Fruit fly (Drosophila melanogaster) whole organism, embryonic: Measurements from ENCODE around the gene CG1172.

ENCODE experiments used
- CG1024 ChIP-seq: fragments of 200-800 bp; sonication (Bioruptor generic); IDR thresholded peaks from 2 replicates; pipeline ENCODE4 v1.3.6; 2022; ENCODE audit warnings: missing biosample characterization, missing genetic modification characterization
- CG10274 ChIP-seq: fragments of 200-800 bp; sonication (Bioruptor generic); optimal IDR thresholded peaks from 3 replicates; lab custom pipeline; 2017; ENCODE audit warnings: missing biosample characterization, mild to moderate bottlenecking, missing genetic modification characterization
- CG10543 ChIP-seq: fragments of 200-800 bp; sonication (Bioruptor generic); optimal IDR thresholded peaks from 3 replicates; lab custom pipeline; 2017; ENCODE audit warnings: missing biosample characterization, mild to moderate bottlenecking, missing genetic modification characterization, moderate library complexity
- CG11093 ChIP-seq: fragments of 200-800 bp; sonication (Bioruptor generic); IDR thresholded peaks from 3 replicates; pipeline ENCODE4 v1.3.6; 2022; ENCODE audit warnings: missing biosample characterization, missing genetic modification characterization
- CG11456 ChIP-seq: fragments of 200-800 bp; sonication (Bioruptor generic); IDR thresholded peaks from 3 replicates; pipeline ENCODE4 v1.3.6; 2022; ENCODE audit warnings: missing biosample characterization, missing genetic modification characterization
- CG12155 ChIP-seq: fragments of 200-800 bp; sonication (Bioruptor generic); optimal IDR thresholded peaks from 3 replicates; lab custom pipeline; 2016; ENCODE audit warnings: missing biosample characterization, missing genetic modification characterization
- CG12659 ChIP-seq: fragments of 200-800 bp; sonication (Bioruptor generic); optimal IDR thresholded peaks from 3 replicates; lab custom pipeline; 2017; ENCODE audit warnings: mild to moderate bottlenecking, missing biosample characterization, missing genetic modification reagents, missing genetic modification characterization
- CG13296 ChIP-seq: fragments of 200-800 bp; sonication (Bioruptor generic); optimal IDR thresholded peaks from 3 replicates; lab custom pipeline; 2018; ENCODE audit warnings: missing biosample characterization, mild to moderate bottlenecking, missing genetic modification characterization
- CG14014 ChIP-seq: fragments of 200-800 bp; sonication (Bioruptor generic); IDR thresholded peaks from 2 replicates; pipeline ENCODE4 v1.3.6; 2022; ENCODE audit warnings: missing biosample characterization, missing genetic modification characterization
- CG16863 ChIP-seq: fragments of 200-800 bp; sonication (Bioruptor generic); optimal IDR thresholded peaks from 3 replicates; lab custom pipeline; 2016; ENCODE audit warnings: missing biosample characterization, missing genetic modification characterization
- CG17568 ChIP-seq: fragments of 200-800 bp; sonication (Bioruptor generic); optimal IDR thresholded peaks from 2 replicates; lab custom pipeline; 2018; ENCODE audit warnings: missing biosample characterization, mild to moderate bottlenecking, missing genetic modification characterization, moderate library complexity
- CG2129 ChIP-seq: fragments of 200-800 bp; sonication (Bioruptor generic); IDR thresholded peaks from 2 replicates; pipeline ENCODE4 v1.3.6; 2022; ENCODE audit warnings: missing biosample characterization, missing genetic modification characterization; ENCODE audit not compliant: partially characterized antibody
- CG2202 ChIP-seq: fragments of 200-800 bp; sonication (Bioruptor generic); optimal IDR thresholded peaks from 2 replicates; lab custom pipeline; 2018; ENCODE audit warnings: missing biosample characterization, mild to moderate bottlenecking, missing genetic modification characterization
- CG3163 ChIP-seq: fragments of 200-800 bp; sonication (Bioruptor generic); optimal IDR thresholded peaks from 3 replicates; lab custom pipeline; 2016; ENCODE audit warnings: missing biosample characterization, missing genetic modification characterization
- CG32532 ChIP-seq: fragments of 200-800 bp; sonication (Bioruptor generic); IDR thresholded peaks from 2 replicates; pipeline ENCODE4 v1.3.6; 2022; ENCODE audit warnings: missing biosample characterization, missing genetic modification characterization
- CG4328 ChIP-seq: fragments of 200-800 bp; sonication (Bioruptor generic); optimal IDR thresholded peaks from 3 replicates; lab custom pipeline; 2017; ENCODE audit warnings: missing biosample characterization, missing genetic modification reagents, missing genetic modification characterization
- CG7786 ChIP-seq: fragments of 200-800 bp; sonication (Bioruptor generic); optimal IDR thresholded peaks from 2 replicates; lab custom pipeline; 2016; ENCODE audit warnings: missing biosample characterization, missing genetic modification characterization
- CG9609 ChIP-seq: fragments of 200-800 bp; sonication (Bioruptor generic); optimal IDR thresholded peaks from 3 replicates; lab custom pipeline; 2016; ENCODE audit warnings: missing biosample characterization, missing genetic modification characterization
- CkIIα-i1 ChIP-seq: fragments of 200-800 bp; sonication (Bioruptor generic); IDR thresholded peaks from 2 replicates; pipeline ENCODE4 v1.3.6; 2022; ENCODE audit warnings: missing biosample characterization, missing genetic modification characterization
- Dp ChIP-seq: fragments of 200-800 bp; sonication (Bioruptor generic); optimal IDR thresholded peaks from 2 replicates; lab custom pipeline; 2018; ENCODE audit warnings: missing biosample characterization, mild to moderate bottlenecking, missing genetic modification characterization, moderate library complexity
- Ets97D ChIP-seq: fragments of 200-800 bp; sonication (Bioruptor generic); optimal IDR thresholded peaks from 3 replicates; lab custom pipeline; 2016; ENCODE audit warnings: missing biosample characterization, missing genetic modification characterization
- Gsc ChIP-seq: fragments of 200-800 bp; sonication (Bioruptor generic); IDR thresholded peaks from 2 replicates; pipeline ENCODE4 v1.3.6; 2022; ENCODE audit warnings: missing biosample characterization, missing genetic modification characterization
- HLH54F ChIP-seq: fragments of 200-800 bp; sonication (Bioruptor generic); optimal IDR thresholded peaks from 3 replicates; lab custom pipeline; 2016; ENCODE audit warnings: missing biosample characterization, missing genetic modification characterization
- Hey ChIP-seq: fragments of 200-800 bp; sonication (Bioruptor generic); optimal IDR thresholded peaks from 3 replicates; lab custom pipeline; 2018; ENCODE audit warnings: missing biosample characterization, mild to moderate bottlenecking, missing genetic modification characterization
- Mad ChIP-seq: fragments of 200-800 bp; sonication (Bioruptor generic); optimal IDR thresholded peaks from 2 replicates; lab custom pipeline; 2016; ENCODE audit warnings: missing biosample characterization, missing genetic modification characterization
- Ptx1 ChIP-seq: fragments of 200-800 bp; sonication (Bioruptor generic); IDR thresholded peaks from 2 replicates; pipeline ENCODE4 v1.3.6; 2022; ENCODE audit warnings: missing biosample characterization, missing genetic modification characterization
- Side ChIP-seq: fragments of 200-800 bp; sonication (Bioruptor generic); optimal IDR thresholded peaks from 2 replicates; lab custom pipeline; 2016; ENCODE audit warnings: missing biosample characterization, missing genetic modification characterization
- Usf ChIP-seq: fragments of 200-800 bp; sonication (Bioruptor generic); optimal IDR thresholded peaks from 2 replicates; lab custom pipeline; 2017; ENCODE audit warnings: missing genotype, missing biosample characterization, missing genetic modification characterization
- ab ChIP-seq: fragments of 200-800 bp; sonication (Bioruptor generic); optimal IDR thresholded peaks from 2 replicates; lab custom pipeline; 2016; ENCODE audit warnings: missing biosample characterization, missing genetic modification characterization
- abd-A ChIP-seq: fragments of 200-800 bp; sonication (Bioruptor generic); optimal IDR thresholded peaks from 3 replicates; lab custom pipeline; 2019; ENCODE audit warnings: missing biosample characterization, mild to moderate bottlenecking, missing genetic modification characterization, moderate library complexity
- ac ChIP-seq: fragments of 200-800 bp; sonication (Bioruptor generic); optimal IDR thresholded peaks from 3 replicates; lab custom pipeline; 2017; ENCODE audit warnings: missing biosample characterization, mild to moderate bottlenecking, missing genetic modification characterization
- ato ChIP-seq: fragments of 200-800 bp; sonication (Bioruptor generic); IDR thresholded peaks from 2 replicates; pipeline ENCODE4 v1.3.6; 2022; ENCODE audit warnings: missing biosample characterization, missing genetic modification characterization; ENCODE audit not compliant: partially characterized antibody
- bbx ChIP-seq: fragments of 200-800 bp; sonication (Bioruptor generic); IDR thresholded peaks from 2 replicates; pipeline ENCODE4 v1.3.6; 2022; ENCODE audit warnings: missing biosample characterization, missing genetic modification characterization; ENCODE audit not compliant: partially characterized antibody
- esg ChIP-seq: fragments of 200-800 bp; sonication (Bioruptor generic); conservative IDR thresholded peaks from 2 replicates; pipeline ENCODE4 v1.3.6; 2022; ENCODE audit warnings: missing biosample characterization, missing genetic modification characterization
- ewg ChIP-seq: fragments of 200-800 bp; sonication (Bioruptor generic); optimal IDR thresholded peaks from 3 replicates; lab custom pipeline; 2017; ENCODE audit warnings: mild to moderate bottlenecking, missing biosample characterization, missing genetic modification reagents, missing genetic modification characterization
- fd3F ChIP-seq: fragments of 200-800 bp; sonication (Bioruptor generic); optimal IDR thresholded peaks from 2 replicates; lab custom pipeline; 2018; ENCODE audit warnings: missing biosample characterization, mild to moderate bottlenecking, missing genetic modification characterization, moderate library complexity
- gfzf ChIP-seq: fragments of 200-800 bp; sonication (Bioruptor generic); optimal IDR thresholded peaks from 2 replicates; lab custom pipeline; 2016; ENCODE audit warnings: missing biosample characterization, mild to moderate bottlenecking, missing genetic modification characterization, moderate library complexity
- ham ChIP-seq: fragments of 200-800 bp; sonication (Bioruptor generic); IDR thresholded peaks from 2 replicates; pipeline ENCODE4 v1.3.6; 2022; ENCODE audit warnings: missing biosample characterization, missing genetic modification characterization
- klu ChIP-seq: fragments of 200-800 bp; sonication (Bioruptor generic); IDR thresholded peaks from 2 replicates; pipeline ENCODE4 v1.3.6; 2022; ENCODE audit warnings: missing biosample characterization, missing genetic modification characterization
- odd ChIP-seq: fragments of 200-800 bp; sonication (Bioruptor generic); optimal IDR thresholded peaks from 2 replicates; lab custom pipeline; 2017; ENCODE audit warnings: missing biosample characterization, mild to moderate bottlenecking, missing genetic modification characterization
- org-1 ChIP-seq: fragments of 200-800 bp; sonication (Bioruptor generic); optimal IDR thresholded peaks from 2 replicates; lab custom pipeline; 2017; ENCODE audit warnings: missing biosample characterization, missing genetic modification characterization
- otp ChIP-seq: fragments of 200-800 bp; sonication (Bioruptor generic); IDR thresholded peaks from 3 replicates; pipeline ENCODE4, ENCODE4 v1.3.6; 2022; ENCODE audit warnings: missing biosample characterization, missing genetic modification characterization
- pum ChIP-seq: fragments of 200-800 bp; sonication (Bioruptor generic); optimal IDR thresholded peaks from 2 replicates; lab custom pipeline; 2016; ENCODE audit warnings: missing biosample characterization, missing genetic modification characterization
- pzg ChIP-seq: fragments of 200-800 bp; sonication (Bioruptor generic); optimal IDR thresholded peaks from 3 replicates; lab custom pipeline; 2018; ENCODE audit warnings: missing biosample characterization, mild to moderate bottlenecking, missing genetic modification characterization, moderate library complexity
- salm ChIP-seq: fragments of 200-800 bp; sonication (Bioruptor generic); optimal IDR thresholded peaks from 2 replicates; lab custom pipeline; 2018; ENCODE audit warnings: missing biosample characterization, mild to moderate bottlenecking, missing genetic modification characterization
- sima ChIP-seq: fragments of 200-800 bp; sonication (Bioruptor generic); optimal IDR thresholded peaks from 2 replicates; lab custom pipeline; 2016; ENCODE audit warnings: missing biosample characterization, missing genetic modification characterization
- sr ChIP-seq: fragments of 200-800 bp; sonication (Bioruptor generic); IDR thresholded peaks from 3 replicates; pipeline ENCODE4 v1.3.6; 2022; ENCODE audit warnings: missing biosample characterization, missing genetic modification characterization
- tap ChIP-seq: fragments of 200-800 bp; optimal IDR thresholded peaks from 3 replicates; lab custom pipeline; 2019; ENCODE audit warnings: missing biosample characterization, mild to moderate bottlenecking, missing genetic modification characterization, moderate library complexity
- tio ChIP-seq: fragments of 200-800 bp; sonication (Bioruptor generic); optimal IDR thresholded peaks from 2 replicates; lab custom pipeline; 2017; ENCODE audit warnings: missing biosample characterization, missing genetic modification characterization, inconsistent platforms
- ttk ChIP-seq: fragments of 200-800 bp; sonication (Bioruptor generic); IDR thresholded peaks from 2 replicates; pipeline ENCODE4 v2.1.2; 2022; ENCODE audit warnings: missing biosample characterization, missing genetic modification characterization
- yki ChIP-seq: fragments of >200 bp; optimal IDR thresholded peaks from 3 replicates; lab custom pipeline; 2018

Gene CG1172

dm6 chr3R:5368170-5368781 lies 25.4 kb upstream of the CG1172 start, which contains the start of gene Cerk (continued):
- TF ChIP-seq CG2202 = peak; percentile 4
- TF ChIP-seq Ets97D (GFP tag; lab: Kevin White, UChicago) = peak; percentile 78
- no peak for TF ChIP-seq ewg
- peak; percentile 20 for TF ChIP-seq Usf (GFP tag; lab: Kevin White, UChicago)
- TF ChIP-seq HLH54F = peak; percentile 28
- no peak for TF ChIP-seq Hey
- TF ChIP-seq CG12659 (GFP tag; lab: Kevin White, UChicago) = peak; percentile 64
- no peak for TF ChIP-seq sr (GFP tag; lab: Robert Waterston, UW)
- no peak for TF ChIP-seq CG2129 (GFP tag; lab: Robert Waterston, UW)
- no peak for TF ChIP-seq org-1 (GFP tag; lab: Kevin White, UChicago)
- TF ChIP-seq CG9609 = peak; percentile 32
- no peak for TF ChIP-seq tio (GFP tag; lab: Kevin White, UChicago)
- peak; percentile 91 for TF ChIP-seq pzg (GFP tag; lab: Kevin White, UChicago)
- TF ChIP-seq Gsc (GFP tag; lab: Robert Waterston, UW) = no peak
- TF ChIP-seq CkIIα-i1 = no peak
- peak; percentile 46 for TF ChIP-seq Dp (GFP tag; lab: Kevin White, UChicago)
- TF ChIP-seq klu (GFP tag; lab: Robert Waterston, UW) = no peak
- no peak for TF ChIP-seq tap (tag; lab: Kevin White, UChicago)
- TF ChIP-seq CG10274 (GFP tag; lab: Kevin White, UChicago) = no peak
- peak; percentile 2 for TF ChIP-seq CG13296
- TF ChIP-seq esg (GFP tag; lab: Robert Waterston, UW) = no peak
- no peak for TF ChIP-seq CG10543 (GFP tag; lab: Kevin White, UChicago)
- no peak for TF ChIP-seq yki (lab: Kevin White, UChicago)
- no peak; the same call in 1 of the 2 replicates for TF ChIP-seq CG14014 (GFP tag; lab: Robert Waterston, UW)
- TF ChIP-seq CG11093 (GFP tag; lab: Robert Waterston, UW) = no peak
- TF ChIP-seq ato (GFP tag; lab: Robert Waterston, UW) = 0 out of 2 replicates have a peak, but pooled peaks have one; percentile 28
- TF ChIP-seq CG1024 (GFP tag; lab: Robert Waterston, UW) = no peak
- TF ChIP-seq gfzf (GFP tag; lab: Kevin White, UChicago) = peak; percentile 95
- TF ChIP-seq salm = peak; percentile 22
- peak; percentile 57 for TF ChIP-seq bbx (GFP tag; lab: Robert Waterston, UW)
- 0 out of 3 replicates have a peak, but pooled peaks have one; percentile 33 for TF ChIP-seq otp
- peak; percentile 72 for TF ChIP-seq CG12155 (GFP tag; lab: Kevin White, UChicago)
- TF ChIP-seq ttk (GFP tag; lab: Robert Waterston, UW) = no peak
- TF ChIP-seq odd (GFP tag; lab: Kevin White, UChicago) = no peak
- TF ChIP-seq sima (GFP tag; lab: Kevin White, UChicago) = no peak
- TF ChIP-seq CG7786 = peak; percentile 20
- no peak for TF ChIP-seq Mad (GFP tag; lab: Kevin White, UChicago)
- TF ChIP-seq ab (GFP tag; lab: Kevin White, UChicago) = no peak
- TF ChIP-seq ac (GFP tag; lab: Kevin White, UChicago) = no peak
- peak; percentile 28 for TF ChIP-seq CG3163 (GFP tag; lab: Kevin White, UChicago)
- TF ChIP-seq fd3F (GFP tag; lab: Kevin White, UChicago) = no peak
- TF ChIP-seq CG11456 (GFP tag; lab: Robert Waterston, UW) = peak; percentile 51; the same call in 1 of the 3 replicates
- peak; percentile 22 for TF ChIP-seq Side (GFP tag; lab: Kevin White, UChicago)
- peak; percentile 54 for TF ChIP-seq pum (GFP tag; lab: Kevin White, UChicago)
- no peak for TF ChIP-seq CG17568 (GFP tag; lab: Kevin White, UChicago)
- TF ChIP-seq ham (GFP tag; lab: Robert Waterston, UW) = no peak
- peak; percentile 32; the same call in 1 of the 2 replicates for TF ChIP-seq Ptx1
- TF ChIP-seq CG32532 (GFP tag; lab: Robert Waterston, UW) = peak; percentile 64
- no peak for TF ChIP-seq abd-A (tag; lab: Kevin White, UChicago)
- no peak for TF ChIP-seq CG16863 (GFP tag; lab: Kevin White, UChicago)
- no peak for TF ChIP-seq CG4328 (GFP tag; lab: Kevin White, UChicago)
